Fruit fly (Drosophila melanogaster): ENCODE measurements around the gene CadN.

The CadN gene

dm6 chr2L:17621194-17621593 lies 156.9 kb downstream of the CadN start:
- no peak for TF ChIP-seq fru (GFP tag; optimal IDR thresholded peaks at IDR 0.05)
- TF ChIP-seq Hnf4 (GFP tag; optimal IDR thresholded peaks at IDR 0.05), result no peak
- TF ChIP-seq Sp1 (GFP tag; optimal IDR thresholded peaks at IDR 0.05), result no peak
- no peak for TF ChIP-seq CG9705 (GFP tag; optimal IDR thresholded peaks at IDR 0.05)
- TF ChIP-seq CG32264 (GFP tag; optimal IDR thresholded peaks at IDR 0.05), result no peak
- TF ChIP-seq brk (GFP tag; optimal IDR thresholded peaks at IDR 0.05), result no peak
- no peak for TF ChIP-seq br (GFP tag; optimal IDR thresholded peaks at IDR 0.05)
- TF ChIP-seq Dfd (GFP tag; optimal IDR thresholded peaks at IDR 0.05), result no peak
- TF ChIP-seq Dif (GFP tag; optimal IDR thresholded peaks at IDR 0.05; ENCODE audit: partially characterized antibody), result no peak
- no peak for TF ChIP-seq OdsH (GFP tag; optimal IDR thresholded peaks at IDR 0.05)
- no peak for TF ChIP-seq pan (optimal IDR thresholded peaks at IDR 0.05)
- TF ChIP-seq N (GFP tag; optimal IDR thresholded peaks at IDR 0.05), result no peak
- TF ChIP-seq woc (GFP tag; optimal IDR thresholded peaks at IDR 0.05), result no peak
- no peak for TF ChIP-seq CrebA (GFP tag; optimal IDR thresholded peaks at IDR 0.05; ENCODE audit: borderline replicate concordance)
- TF ChIP-seq Hr78 (GFP tag; optimal IDR thresholded peaks at IDR 0.05), result no peak

- TF ChIP-seq OdsH (GFP tag; optimal IDR thresholded peaks at IDR 0.05), result no peak
- no peak for TF ChIP-seq Vsx2 (GFP tag; optimal IDR thresholded peaks at IDR 0.05; ENCODE audit: partially characterized antibody)
- TF ChIP-seq h (GFP tag; optimal IDR thresholded peaks at IDR 0.05), result no peak
- no peak for TF ChIP-seq sage (GFP tag; optimal IDR thresholded peaks at IDR 0.05)
- TF ChIP-seq CG9705 (GFP tag; optimal IDR thresholded peaks at IDR 0.05), result no peak
- TF ChIP-seq dmrt93B (GFP tag; optimal IDR thresholded peaks at IDR 0.05), result no peak
Measured at dm6 chr2L:17615471-17615870, 162.7 kb downstream of the CadN start.

- TF ChIP-seq fru (GFP tag; optimal IDR thresholded peaks at IDR 0.05) (no peak), br (GFP tag; optimal IDR thresholded peaks at IDR 0.05) (no peak), Jra (GFP tag; optimal IDR thresholded peaks at IDR 0.05) (no peak), Vsx2 (GFP tag; optimal IDR thresholded peaks at IDR 0.05; ENCODE audit: partially characterized antibody) (no peak), dl (GFP tag; optimal IDR thresholded peaks at IDR 0.05; ENCODE audit: insufficient read depth in 1 of 2, partially characterized antibody in 2 of 2) (no peak), HLH106 (tag; optimal IDR thresholded peaks at IDR 0.05) (no peak), Hr78 (GFP tag; optimal IDR thresholded peaks at IDR 0.05) (no peak), CG9705 (GFP tag; optimal IDR thresholded peaks at IDR 0.05) (no peak), ey (GFP tag; optimal IDR thresholded peaks at IDR 0.05) (no peak)
Measured at dm6 chr2L:17603152-17603551, 175.0 kb downstream of the CadN start.
